Worm (Caenorhabditis elegans): ENCODE data around the gene F35C11.6.

F35C11.6 gene

DNA sequence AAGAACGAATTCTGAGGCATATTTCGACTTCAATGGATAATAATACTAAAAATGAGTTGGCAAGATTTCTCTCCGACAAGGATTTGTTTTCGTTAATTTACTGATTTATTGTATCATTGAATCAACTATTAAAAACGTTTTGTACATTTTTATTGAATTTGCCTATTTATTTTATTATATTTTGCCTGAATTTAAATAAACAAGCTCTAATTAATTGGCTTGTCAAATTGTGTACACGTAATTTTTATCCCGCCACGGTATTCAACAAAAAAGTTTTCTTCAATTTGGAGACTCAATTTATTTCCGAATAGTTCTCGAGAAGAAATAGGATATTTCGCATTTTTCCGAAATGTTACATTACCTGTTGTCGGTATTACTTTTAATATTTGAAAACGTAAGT, 26.4 kb downstream of the F35C11.6 start, which contains the start of gene M110.7:
Gene M110.7, plus strand, starts transcription at position 301 of the 400 bp plus-strand sequence.
- TF ChIP-seq sma-9 (GFP tag; optimal IDR thresholded peaks at IDR 0.05) = no peak
- no peak for TF ChIP-seq sma-9 (tag; optimal IDR thresholded peaks at IDR 0.05)
- no peak for TF ChIP-seq ztf-11 (tag; optimal IDR thresholded peaks at IDR 0.05)
- TF ChIP-seq unc-55 (GFP tag; optimal IDR thresholded peaks at IDR 0.05) = no peak
- no peak for TF ChIP-seq sem-4 (tag; optimal IDR thresholded peaks at IDR 0.05)
- TF ChIP-seq nhr-77 (tag; optimal IDR thresholded peaks at IDR 0.05) = no peak
- no peak for TF ChIP-seq snpc-4 (tag; optimal IDR thresholded peaks at IDR 0.05)
- TF ChIP-seq gmeb-1 (tag; optimal IDR thresholded peaks at IDR 0.05) = no peak
- no peak for TF ChIP-seq ceh-16 (tag; optimal IDR thresholded peaks at IDR 0.05)
- no peak for TF ChIP-seq nhr-12 (tag; optimal IDR thresholded peaks at IDR 0.05)
- no peak for TF ChIP-seq nhr-6 (tag; optimal IDR thresholded peaks at IDR 0.05)

DNA sequence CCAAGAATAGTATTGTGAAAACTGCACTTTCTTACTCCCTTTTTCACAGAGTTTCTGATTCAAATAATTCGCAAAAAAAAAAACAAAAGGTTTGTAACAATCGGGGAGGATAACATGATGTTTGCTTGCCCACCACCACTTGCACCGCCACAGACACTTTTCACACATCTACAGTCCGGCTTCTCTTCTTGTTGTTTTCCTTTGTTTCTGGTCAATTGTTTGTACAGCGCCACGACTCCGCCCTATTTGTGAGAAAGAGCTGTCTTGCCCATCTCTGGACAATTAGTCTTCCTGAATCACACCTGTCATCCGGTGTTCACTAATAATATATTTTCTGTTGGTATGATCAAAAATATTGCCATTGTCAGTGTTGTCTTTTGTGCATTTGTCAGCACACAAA, 28.0 kb downstream of the F35C11.6 start, which contains the start of gene M110.9:
Gene M110.9, plus strand, starts transcription at position 301 of the 400 bp plus-strand sequence.
- TF ChIP-seq Y55F3AM.14 (GFP tag; optimal IDR thresholded peaks at IDR 0.05) (no peak), elt-3 (tag; optimal IDR thresholded peaks at IDR 0.05) (no peak), sem-4 (tag; optimal IDR thresholded peaks at IDR 0.05) (no peak), ZK546.5 (tag; optimal IDR thresholded peaks at IDR 0.05) (no peak), nhr-11 (tag; optimal IDR thresholded peaks at IDR 0.05) (no peak), gmeb-1 (tag; optimal IDR thresholded peaks at IDR 0.05) (no peak)

DNA sequence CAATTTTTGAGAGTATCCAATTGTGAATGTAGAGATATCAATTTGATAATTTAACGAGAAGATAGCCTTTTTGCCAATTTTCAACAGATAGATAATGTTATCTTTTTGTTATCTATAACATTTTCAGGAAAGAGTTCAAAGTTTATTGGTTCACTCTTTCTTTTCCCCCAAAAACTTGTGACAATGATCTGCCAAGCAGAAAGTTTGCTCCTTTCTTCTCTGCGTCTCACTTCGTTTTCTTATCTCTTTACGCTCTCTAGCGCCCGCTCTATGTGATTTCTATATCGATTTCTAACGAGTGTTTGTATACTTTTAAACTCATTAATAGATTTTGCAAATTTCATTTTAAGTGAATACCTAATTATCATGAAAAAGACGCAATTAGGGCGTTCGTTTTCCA, 32.5 kb downstream of the F35C11.6 start:
- TF ChIP-seq ztf-4 (tag; optimal IDR thresholded peaks at IDR 0.05) (no peak), C34F6.9 (tag; optimal IDR thresholded peaks at IDR 0.05) (peak; percentile 18), F13H6.1 (tag; optimal IDR thresholded peaks at IDR 0.05) (peak; percentile 41), skn-1 (tag; optimal IDR thresholded peaks at IDR 0.05) (peak; percentile 7), aly-2 (tag; optimal IDR thresholded peaks at IDR 0.05) (no peak), fos-1 (tag; optimal IDR thresholded peaks at IDR 0.05) (peak; percentile 43), R02D3.7 (tag; optimal IDR thresholded peaks at IDR 0.05) (no peak), ztf-1 (GFP tag; conservative IDR thresholded peaks at IDR 0.05) (no peak), egl-27 (tag; optimal IDR thresholded peaks at IDR 0.05) (no peak), crh-2 (tag; optimal IDR thresholded peaks at IDR 0.05) (peak; percentile 52), lin-13 (GFP tag; optimal IDR thresholded peaks at IDR 0.05) (no peak), sma-9 (GFP tag; optimal IDR thresholded peaks at IDR 0.05) (peak; percentile 54), sma-9 (tag; optimal IDR thresholded peaks at IDR 0.05) (no peak), sma-3 (GFP tag; optimal IDR thresholded peaks at IDR 0.05) (no peak)

DNA sequence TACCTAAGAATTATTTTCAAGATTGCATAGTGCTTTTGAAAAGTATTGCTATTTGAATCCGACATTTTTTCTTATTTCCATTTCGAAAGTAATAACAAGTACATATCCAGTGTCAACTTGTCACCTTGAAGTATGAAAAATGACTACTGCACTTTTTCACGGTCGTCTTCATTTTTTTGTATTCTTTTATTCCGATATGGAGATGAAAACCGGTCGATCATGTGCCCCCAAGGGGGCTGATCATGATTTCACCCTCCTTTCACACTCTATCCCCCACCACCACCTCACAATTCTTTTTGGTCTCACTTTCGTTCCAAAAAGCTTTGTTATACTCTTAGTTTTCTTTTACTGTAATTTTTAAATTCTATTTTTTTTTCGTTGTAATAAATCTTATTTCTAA, 33.0 kb downstream of the F35C11.6 start:
- TF ChIP-seq nhr-25 (tag; optimal IDR thresholded peaks at IDR 0.05) (peak; percentile 65), blmp-1 (tag; optimal IDR thresholded peaks at IDR 0.05; ENCODE audit: insufficient read depth) (peak; percentile 84), unc-55 (GFP tag; optimal IDR thresholded peaks at IDR 0.05) (no peak), elt-3 (tag; optimal IDR thresholded peaks at IDR 0.05) (no peak)

DNA sequence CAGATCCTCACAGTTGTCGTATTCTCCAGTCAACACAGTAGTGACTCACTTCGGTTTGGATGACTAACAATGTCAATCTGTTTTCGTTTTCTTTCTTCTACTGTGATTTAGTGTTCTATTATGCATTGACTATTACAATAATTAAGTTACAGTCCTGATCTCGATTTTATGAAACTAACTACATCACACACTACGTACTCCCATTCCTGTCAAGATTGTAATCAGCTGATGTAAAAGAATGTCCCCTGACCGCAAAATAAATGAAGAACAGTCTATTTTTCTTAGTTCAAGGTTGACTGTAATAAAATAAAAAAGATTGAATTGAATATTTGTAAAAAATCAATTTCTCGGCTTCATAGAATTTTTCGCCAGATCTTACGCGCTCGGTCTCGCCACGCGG, 33.6 kb downstream of the F35C11.6 start:
- peak; percentile 47 for TF ChIP-seq nhr-25 (tag; optimal IDR thresholded peaks at IDR 0.05)
- TF ChIP-seq ceh-16 (tag; optimal IDR thresholded peaks at IDR 0.05) = no peak

DNA sequence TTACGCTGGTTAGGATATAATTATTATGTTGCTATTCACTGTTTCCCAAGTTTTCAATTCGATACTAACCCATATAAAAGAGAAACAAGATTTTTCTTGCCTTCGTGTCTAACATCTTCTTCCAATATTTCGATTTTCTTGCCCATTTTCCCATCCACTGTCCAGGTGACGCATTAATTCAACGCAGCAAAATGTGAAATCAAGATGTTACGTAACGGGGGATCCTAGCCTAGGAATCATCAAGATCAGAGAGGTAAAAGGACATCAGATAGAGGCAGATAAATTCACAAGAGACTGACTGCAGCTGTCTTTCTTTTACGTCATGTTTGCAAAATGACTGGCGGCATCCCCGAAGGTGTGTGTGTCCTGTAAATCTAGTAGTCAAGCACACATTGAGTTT, 34.3 kb downstream of the F35C11.6 start:
- no peak for TF ChIP-seq unc-55 (GFP tag; optimal IDR thresholded peaks at IDR 0.05)
- TF ChIP-seq gmeb-1 (tag; optimal IDR thresholded peaks at IDR 0.05) = no peak
- peak; percentile 9 for TF ChIP-seq nhr-129 (tag; optimal IDR thresholded peaks at IDR 0.05)
- TF ChIP-seq elt-1 (tag; optimal IDR thresholded peaks at IDR 0.05) = peak; percentile 3
- TF ChIP-seq fos-1 (tag; optimal IDR thresholded peaks at IDR 0.05) = peak; percentile 8

DNA sequence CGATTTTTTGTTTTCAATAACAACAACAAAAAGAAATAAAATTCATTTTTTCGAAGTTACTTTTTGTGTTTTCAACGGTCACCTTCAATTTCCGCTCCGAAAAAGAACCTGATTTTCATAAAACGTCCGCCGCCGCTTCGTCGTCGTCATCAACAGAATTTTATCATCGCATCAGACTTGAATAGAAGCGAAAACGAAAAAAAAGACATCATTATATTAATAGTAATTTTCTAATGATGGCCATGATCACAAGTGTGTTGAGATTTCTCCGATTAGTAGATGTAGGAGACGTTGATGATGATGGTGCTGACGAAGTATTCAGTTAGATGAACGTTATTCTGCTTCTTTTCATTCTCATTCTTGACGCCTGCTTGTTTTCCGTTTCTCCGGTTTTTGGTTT, 35.0 kb downstream of the F35C11.6 start:
- no peak for TF ChIP-seq snpc-4 (tag; optimal IDR thresholded peaks at IDR 0.05)
